Fruit fly (Drosophila melanogaster) whole organism, prepupa: ENCODE data around the gene Tdh.

Experiments used
- Blimp-1 ChIP-seq: fragments of 200-800 bp; sonication (Bioruptor generic); optimal IDR thresholded peaks from 3 replicates; lab custom pipeline; 2017; ENCODE audit warnings: missing biosample characterization, missing genetic modification characterization, mild to moderate bottlenecking, moderate library complexity, missing genetic modification reagents
- CG10631 ChIP-seq: fragments of 200-800 bp; sonication (Bioruptor generic); optimal IDR thresholded peaks from 2 replicates; lab custom pipeline; 2016; ENCODE audit warnings: missing biosample characterization, missing genetic modification characterization
- CG11294 ChIP-seq: fragments of 200-800 bp; sonication (Bioruptor generic); IDR thresholded peaks from 2 replicates; pipeline ENCODE4 v1.3.6; 2022; ENCODE audit warnings: missing biosample characterization, missing genetic modification characterization
- CG11902 ChIP-seq: fragments of 200-800 bp; sonication (Bioruptor generic); optimal IDR thresholded peaks from 3 replicates; lab custom pipeline; 2016; ENCODE audit warnings: missing biosample characterization, missing genetic modification characterization
- CG15336 ChIP-seq: fragments of 200-800 bp; sonication (Bioruptor generic); IDR thresholded peaks from 2 replicates; pipeline ENCODE4 v1.3.6; 2022; ENCODE audit warnings: missing biosample characterization, missing genetic modification characterization
- CG1621 ChIP-seq: fragments of 200-800 bp; sonication (Bioruptor generic); optimal IDR thresholded peaks from 3 replicates; lab custom pipeline; 2018; ENCODE audit warnings: missing biosample characterization, mild to moderate bottlenecking, missing genetic modification characterization
- CG16779 ChIP-seq: fragments of 200-800 bp; sonication (Bioruptor generic); optimal IDR thresholded peaks from 3 replicates; lab custom pipeline; 2017; ENCODE audit warnings: missing biosample characterization, mild to moderate bottlenecking, missing genetic modification characterization
- CG3032 ChIP-seq: fragments of 200-800 bp; optimal IDR thresholded peaks from 2 replicates; lab custom pipeline; 2019; ENCODE audit warnings: missing biosample characterization, mild to moderate bottlenecking, missing genetic modification characterization, moderate library complexity
- CG32006 ChIP-seq: fragments of 200-800 bp; sonication (Bioruptor generic); optimal IDR thresholded peaks from 3 replicates; lab custom pipeline; 2017; ENCODE audit warnings: missing biosample characterization, mild to moderate bottlenecking, missing genetic modification characterization
- CG3919 ChIP-seq: fragments of 200-800 bp; sonication (Bioruptor generic); optimal IDR thresholded peaks from 3 replicates; lab custom pipeline; 2016; ENCODE audit warnings: missing biosample characterization, missing genetic modification characterization
- CG4318 ChIP-seq: fragments of 200-800 bp; sonication (Bioruptor generic); optimal IDR thresholded peaks from 3 replicates; lab custom pipeline; 2017; ENCODE audit warnings: missing biosample characterization, mild to moderate bottlenecking, missing genetic modification characterization
- CG6163 ChIP-seq: fragments of 200-800 bp; sonication (Bioruptor generic); IDR thresholded peaks from 3 replicates; pipeline ENCODE4 v1.3.6; 2022; ENCODE audit warnings: missing biosample characterization, missing genetic modification characterization
- CG6276 ChIP-seq: fragments of 200-800 bp; sonication (Bioruptor generic); optimal IDR thresholded peaks from 2 replicates; lab custom pipeline; 2017; ENCODE audit warnings: missing biosample characterization, mild to moderate bottlenecking, missing genetic modification characterization
- CG6808 ChIP-seq: fragments of 200-800 bp; sonication (Bioruptor generic); optimal IDR thresholded peaks from 3 replicates; lab custom pipeline; 2017; ENCODE audit warnings: missing biosample characterization, missing genetic modification characterization, mild to moderate bottlenecking, moderate library complexity, missing genetic modification reagents
- CG8119 ChIP-seq: fragments of 200-800 bp; sonication (Bioruptor generic); IDR thresholded peaks from 3 replicates; pipeline ENCODE4 v1.3.6; 2022; ENCODE audit warnings: missing biosample characterization, missing genetic modification characterization
- CG8319 ChIP-seq: fragments of 200-800 bp; sonication (Bioruptor generic); optimal IDR thresholded peaks from 3 replicates; lab custom pipeline; 2016; ENCODE audit warnings: missing biosample characterization, missing genetic modification characterization
- Eip75B ChIP-seq: fragments of 200-800 bp; sonication (Bioruptor generic); optimal IDR thresholded peaks from 3 replicates; lab custom pipeline; 2016; ENCODE audit warnings: missing biosample characterization, missing genetic modification characterization
- Eip78C ChIP-seq: fragments of 200-800 bp; sonication (Bioruptor generic); peaks from one replicate; lab custom pipeline; 2016; ENCODE audit warnings: missing biosample characterization, missing genetic modification characterization
- Eip93F ChIP-seq: fragments of 200-800 bp; sonication (Bioruptor generic); optimal IDR thresholded peaks from 2 replicates; lab custom pipeline; 2016; ENCODE audit warnings: missing biosample characterization, mild to moderate bottlenecking, missing genetic modification characterization
- Gug ChIP-seq: fragments of 200-800 bp; sonication (Bioruptor generic); IDR thresholded peaks from 2 replicates; pipeline ENCODE4 v1.3.6; 2022; ENCODE audit warnings: missing biosample characterization, missing genetic modification characterization
- Hr39 ChIP-seq: fragments of 200-800 bp; sonication (Bioruptor generic); optimal IDR thresholded peaks from 2 replicates; lab custom pipeline; 2016; ENCODE audit warnings: missing biosample characterization, missing genetic modification characterization
- Hr4 ChIP-seq: fragments of 200-800 bp; sonication (Bioruptor generic); optimal IDR thresholded peaks from 3 replicates; lab custom pipeline; 2016; ENCODE audit warnings: missing biosample characterization, missing genetic modification characterization
- Lpt ChIP-seq: fragments of 200-800 bp; sonication (Bioruptor generic); optimal IDR thresholded peaks from 3 replicates; lab custom pipeline; 2016; ENCODE audit warnings: missing biosample characterization, missing genetic modification characterization
- Met ChIP-seq: fragments of 200-800 bp; sonication (Bioruptor generic); optimal IDR thresholded peaks from 3 replicates; lab custom pipeline; 2016; ENCODE audit warnings: missing biosample characterization, missing genetic modification characterization
- OdsH ChIP-seq: fragments of 200-800 bp; sonication (Bioruptor generic); optimal IDR thresholded peaks from 3 replicates; lab custom pipeline; 2016; ENCODE audit warnings: missing biosample characterization, missing genetic modification characterization
- Sox102F ChIP-seq: fragments of 200-800 bp; sonication (Bioruptor generic); optimal IDR thresholded peaks from 2 replicates; lab custom pipeline; 2016; ENCODE audit warnings: missing biosample characterization, mild to moderate bottlenecking, missing genetic modification characterization
- Sox14 ChIP-seq: fragments of 200-800 bp; sonication (Bioruptor generic); optimal IDR thresholded peaks from 3 replicates; lab custom pipeline; 2016; ENCODE audit warnings: missing biosample characterization, missing genetic modification characterization
- Sox15 ChIP-seq: fragments of 200-800 bp; sonication (Bioruptor generic); optimal IDR thresholded peaks from 3 replicates; lab custom pipeline; 2016; ENCODE audit warnings: missing biosample characterization, missing genetic modification characterization
- acj6 ChIP-seq: fragments of 200-800 bp; sonication (Bioruptor generic); optimal IDR thresholded peaks from 3 replicates; lab custom pipeline; 2016; ENCODE audit warnings: missing biosample characterization, missing genetic modification characterization
- cyc ChIP-seq: fragments of 200-800 bp; sonication (Bioruptor generic); optimal IDR thresholded peaks from 3 replicates; lab custom pipeline; 2016; ENCODE audit warnings: missing biosample characterization, missing genetic modification characterization
- eg ChIP-seq: fragments of 200-800 bp; sonication (Bioruptor generic); IDR thresholded peaks from 3 replicates; pipeline ENCODE4 v1.3.6; 2022; ENCODE audit warnings: missing biosample characterization, missing genetic modification characterization
- esn ChIP-seq: fragments of 200-800 bp; sonication (Bioruptor generic); optimal IDR thresholded peaks from 2 replicates; lab custom pipeline; 2016; ENCODE audit warnings: missing biosample characterization, mild to moderate bottlenecking, missing genetic modification characterization, moderate library complexity
- fd85E ChIP-seq: fragments of 200-800 bp; sonication (Bioruptor generic); optimal IDR thresholded peaks from 3 replicates; lab custom pipeline; 2016; ENCODE audit warnings: missing biosample characterization, missing genetic modification characterization
- fkh ChIP-seq: fragments of 200-800 bp; sonication (Bioruptor generic); optimal IDR thresholded peaks from 3 replicates; lab custom pipeline; 2017; ENCODE audit warnings: missing biosample characterization, mild to moderate bottlenecking, missing genetic modification characterization, moderate library complexity
- lz ChIP-seq: fragments of 200-800 bp; sonication (Bioruptor generic); optimal IDR thresholded peaks from 3 replicates; lab custom pipeline; 2016; ENCODE audit warnings: missing biosample characterization, missing genetic modification characterization
- net ChIP-seq: fragments of 200-800 bp; sonication (Bioruptor generic); optimal IDR thresholded peaks from 3 replicates; lab custom pipeline; 2016; ENCODE audit warnings: missing biosample characterization, missing genetic modification characterization
- pdm3 ChIP-seq: fragments of 200-800 bp; sonication (Bioruptor generic); optimal IDR thresholded peaks from 3 replicates; lab custom pipeline; 2016; ENCODE audit warnings: missing biosample characterization, missing genetic modification characterization
- ss ChIP-seq, 2 experiments: fragments of 200-800 bp; sonication (Bioruptor generic); optimal IDR thresholded peaks; 2 replicates in 1 of 2; 3 replicates in 1 of 2; lab custom pipeline; 2017 to 2018; ENCODE audit warnings: mild to moderate bottlenecking in 2 of 2, missing biosample characterization in 2 of 2, missing genetic modification characterization in 2 of 2, moderate library complexity in 1 of 2
- svp ChIP-seq: fragments of 200-800 bp; sonication (Bioruptor generic); peaks from one replicate; lab custom pipeline; 2016; ENCODE audit warnings: missing biosample characterization, missing genetic modification characterization
- vri ChIP-seq: fragments of 200-800 bp; sonication (Bioruptor generic); optimal IDR thresholded peaks from 3 replicates; lab custom pipeline; 2016; ENCODE audit warnings: missing biosample characterization, mild to moderate bottlenecking, missing genetic modification characterization

Gene Tdh

DNA sequence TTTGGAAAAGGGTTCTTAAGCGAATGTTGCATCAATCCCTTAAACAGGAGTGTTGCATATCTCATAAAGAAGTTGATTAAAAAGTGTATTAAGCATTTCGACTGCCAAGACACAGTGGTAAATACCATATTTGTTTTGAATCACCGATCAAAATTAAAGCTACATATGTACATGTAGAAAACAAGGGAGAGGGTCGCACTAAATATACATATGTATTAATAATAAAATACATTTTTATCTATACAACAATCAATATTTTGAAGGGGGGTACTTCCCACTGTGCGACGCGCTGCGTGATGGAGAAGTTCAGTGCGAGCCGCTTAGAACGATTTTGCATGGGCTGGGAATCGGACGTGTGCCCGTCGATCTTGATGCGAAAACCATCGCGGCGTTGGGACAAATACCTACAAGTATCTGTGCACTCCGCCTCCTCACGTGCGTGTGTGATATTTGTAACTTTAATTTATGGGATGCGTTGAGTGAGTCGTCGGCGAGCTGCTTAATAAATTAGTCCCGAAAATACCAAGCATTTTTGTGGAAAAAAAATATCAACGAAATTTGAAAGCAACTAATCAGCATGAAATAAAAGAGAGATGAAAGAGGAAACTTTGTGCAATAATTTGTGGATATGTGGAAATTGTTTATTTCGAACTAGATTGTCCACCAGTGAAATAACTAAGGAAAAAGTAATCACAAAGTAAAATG lies 21.8 kb upstream of the Tdh start (continued):
- TF ChIP-seq esn = peak; percentile 93
- peak; percentile 80 for TF ChIP-seq CG1621 (tag; lab: Kevin White, UChicago)
- TF ChIP-seq Sox102F (GFP tag; lab: Kevin White, UChicago) = peak; percentile 93
- peak; percentile 80 for TF ChIP-seq CG11902 (GFP tag; lab: Kevin White, UChicago)
- TF ChIP-seq Gug (GFP tag; lab: Robert Waterston, UW) = peak; percentile 85
- TF ChIP-seq fd85E (GFP tag; lab: Kevin White, UChicago) = peak; percentile 71
- peak; percentile 96 for TF ChIP-seq svp (GFP tag; lab: Kevin White, UChicago)
- TF ChIP-seq CG11294 = peak; percentile 80
- peak; percentile 89 for TF ChIP-seq CG15336
- TF ChIP-seq ss (GFP tag; optimal IDR thresholded peaks at IDR 0.05; lab: Kevin White, UChicago) = peak; percentile 58 to 73
- peak; percentile 82 for TF ChIP-seq Lpt (GFP tag; lab: Kevin White, UChicago)
- TF ChIP-seq Sox14 (GFP tag; lab: Kevin White, UChicago) = peak; percentile 86
- peak; percentile 81 for TF ChIP-seq Hr39 (GFP tag; lab: Kevin White, UChicago)

DNA sequence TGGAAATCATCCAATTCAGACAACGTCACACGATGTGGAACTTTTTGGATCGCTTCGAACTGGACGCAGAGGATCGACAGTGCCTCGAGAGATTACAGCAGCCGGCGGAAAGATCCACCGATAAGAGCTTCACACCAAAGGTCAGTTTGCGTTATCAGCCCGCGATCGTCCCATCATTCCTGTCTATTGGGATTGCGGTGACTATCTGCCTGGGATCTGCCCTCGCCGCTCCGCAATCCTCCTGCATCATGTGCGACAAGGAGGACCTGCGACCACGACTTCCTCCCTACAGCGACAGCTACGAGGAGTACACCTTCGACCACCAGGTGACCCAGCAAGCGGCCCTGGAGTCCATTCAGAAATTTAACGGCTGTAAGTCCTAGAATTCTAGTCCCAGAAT lies 20.7 kb upstream of the Tdh start:
- TF ChIP-seq CG16779 (tag; lab: Kevin White, UChicago) (no peak), svp (GFP tag; lab: Kevin White, UChicago) (peak; percentile 96), CG6163 (GFP tag; lab: Robert Waterston, UW) (0 out of 3 replicates have a peak, but pooled peaks have one; percentile 22)

DNA sequence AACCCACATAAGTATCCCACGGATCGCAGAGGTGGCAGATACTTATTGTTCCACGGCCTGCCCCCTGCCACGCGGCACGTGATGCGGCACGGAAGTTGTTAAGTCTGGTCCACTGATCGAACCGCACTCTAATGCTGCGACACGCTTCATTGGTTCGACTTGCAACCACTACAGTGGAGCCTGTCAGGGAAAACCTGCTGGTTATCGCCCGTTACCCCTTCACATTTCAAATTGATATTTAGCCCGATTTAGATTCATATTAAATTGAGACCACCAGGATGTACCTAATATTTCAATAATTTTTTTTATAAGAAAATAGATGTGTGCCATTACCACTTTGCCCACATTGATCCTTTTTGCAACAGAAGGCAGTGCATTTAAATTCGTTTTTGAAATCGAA lies 19.4 kb upstream of the Tdh start:
- TF ChIP-seq CG8319 (GFP tag; lab: Kevin White, UChicago) (no peak), CG3919 (GFP tag; lab: Kevin White, UChicago) (peak; percentile 3), vri (no peak), CG8119 (peak; percentile 54; the same call in 1 of the 3 replicates), pdm3 (peak; percentile 52), CG6808 (no peak), Hr4 (GFP tag; lab: Kevin White, UChicago) (peak; percentile 52), CG4318 (GFP tag; lab: Kevin White, UChicago) (no peak), net (peak; percentile 16), CG11902 (GFP tag; lab: Kevin White, UChicago) (no peak), CG15336 (peak; percentile 45), CG32006 (GFP tag; lab: Kevin White, UChicago) (peak; percentile 56), Sox102F (GFP tag; lab: Kevin White, UChicago) (peak; percentile 2), eg (GFP tag; lab: Robert Waterston, UW) (peak; percentile 46; the same call in 2 of the 3 replicates), OdsH (GFP tag; lab: Kevin White, UChicago) (peak; percentile 1), Sox14 (GFP tag; lab: Kevin White, UChicago) (peak; percentile 2), esn (peak; percentile 4), Blimp-1 (GFP tag; lab: Kevin White, UChicago) (no peak), Gug (GFP tag; lab: Robert Waterston, UW) (no peak), CG6163 (GFP tag; lab: Robert Waterston, UW) (peak; percentile 56; the same call in 2 of the 3 replicates), CG6276 (GFP tag; lab: Kevin White, UChicago) (peak; percentile 28), svp (GFP tag; lab: Kevin White, UChicago) (peak; percentile 48), Sox15 (GFP tag; lab: Kevin White, UChicago) (no peak), CG10631 (GFP tag; lab: Kevin White, UChicago) (no peak), Eip93F (GFP tag; lab: Kevin White, UChicago) (no peak), Hr39 (GFP tag; lab: Kevin White, UChicago) (peak; percentile 18), Eip75B (GFP tag; lab: Kevin White, UChicago) (peak; percentile 31), CG3032 (tag; lab: Kevin White, UChicago) (no peak), fkh (GFP tag; lab: Kevin White, UChicago) (no peak), cyc (no peak), lz (peak; percentile 31), Met (GFP tag; lab: Kevin White, UChicago) (peak; percentile 16), Eip78C (peak; percentile 13), acj6 (GFP tag; lab: Kevin White, UChicago) (peak; percentile 18)
